Fruit fly (Drosophila melanogaster): ENCODE results near the gene LanA.

Gene LanA

DNA sequence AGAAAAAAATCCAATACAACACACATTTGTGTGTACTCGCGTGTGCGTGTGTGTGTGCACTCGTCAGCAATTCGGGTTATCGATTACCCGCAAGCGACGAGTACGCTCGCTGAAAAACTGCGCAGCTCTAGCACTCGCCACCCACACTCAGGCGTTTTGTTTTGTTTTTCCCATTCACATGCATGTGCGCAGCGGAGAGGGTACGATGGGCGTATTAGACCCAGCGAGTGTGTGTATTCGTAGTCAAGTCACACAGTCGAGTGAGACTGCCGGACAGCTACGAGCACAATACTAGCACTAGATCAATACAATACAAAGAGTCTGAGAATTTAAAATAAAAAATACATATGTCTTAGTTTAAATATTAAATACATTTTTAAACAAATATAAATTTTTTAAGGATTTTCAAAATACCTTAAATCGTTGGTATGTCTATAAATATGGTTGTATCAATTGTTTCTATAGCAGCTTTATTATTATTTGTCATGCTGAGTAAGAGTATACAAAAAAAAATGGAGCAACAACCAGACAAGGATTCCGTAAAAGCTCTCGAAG is 32.9 kb downstream of the LanA start, which contains the start of the genes D19B and CG43293 (continued):
- peak; percentile 96 for TF ChIP-seq chn (GFP tag; optimal IDR thresholded peaks at IDR 0.05)
- peak; percentile 77 for TF ChIP-seq Side (GFP tag; optimal IDR thresholded peaks at IDR 0.05)
- peak; percentile 81 for TF ChIP-seq CG6272 (GFP tag; IDR thresholded peaks at IDR 0.05)
- peak; percentile 90 for TF ChIP-seq Sry-δ (GFP tag; optimal IDR thresholded peaks at IDR 0.05)
- peak; percentile 97 for TF ChIP-seq cg (GFP tag; optimal IDR thresholded peaks at IDR 0.05)
- peak; percentile 72 for TF ChIP-seq CG2875 (GFP tag; optimal IDR thresholded peaks at IDR 0.05)
- TF ChIP-seq CG14710 (tag; optimal IDR thresholded peaks at IDR 0.05): peak; percentile 74
- peak; percentile 43; the same call in 1 of the 2 replicates for TF ChIP-seq CkIIα-i1 (GFP tag; IDR thresholded peaks at IDR 0.05)
- peak; percentile 70 for TF ChIP-seq CG10147 (GFP tag; optimal IDR thresholded peaks at IDR 0.05)
- peak; percentile 73 for TF ChIP-seq CG15601 (tag; optimal IDR thresholded peaks at IDR 0.05)
- TF ChIP-seq Hand (GFP tag; optimal IDR thresholded peaks at IDR 0.05): peak; percentile 62
- peak; percentile 84 for TF ChIP-seq CG13894 (tag; optimal IDR thresholded peaks at IDR 0.05)
- TF ChIP-seq ci (GFP tag; IDR thresholded peaks at IDR 0.05): peak; percentile 97
- peak; percentile 84 for TF ChIP-seq CG12219 (GFP tag; optimal IDR thresholded peaks at IDR 0.05)
- peak; percentile 93 for TF ChIP-seq zfh1 (GFP tag; IDR thresholded peaks at IDR 0.05)
- TF ChIP-seq CG1233 (GFP tag; optimal IDR thresholded peaks at IDR 0.05): peak; percentile 90
- TF ChIP-seq onecut (GFP tag; IDR thresholded peaks at IDR 0.05): peak; percentile 91
- TF ChIP-seq CG9727 (GFP tag; optimal IDR thresholded peaks at IDR 0.05): peak; percentile 86
- peak; percentile 57; the same call in 1 of the 2 replicates for TF ChIP-seq dati (GFP tag; IDR thresholded peaks at IDR 0.05)
- peak; percentile 85 to 86 for TF ChIP-seq Hr51 (GFP tag; optimal IDR thresholded peaks at IDR 0.05)
- peak; percentile 69 for TF ChIP-seq CG4820 (GFP tag; optimal IDR thresholded peaks at IDR 0.05)
- peak; percentile 100 for TF ChIP-seq D19B (GFP tag; optimal IDR thresholded peaks at IDR 0.05)
- peak; percentile 88 for TF ChIP-seq CG8944 (GFP tag; optimal IDR thresholded peaks at IDR 0.05)
- TF ChIP-seq gsb-n (tag; optimal IDR thresholded peaks at IDR 0.05): peak; percentile 82
- TF ChIP-seq Mrtf (GFP tag; IDR thresholded peaks at IDR 0.05): peak; percentile 89
- TF ChIP-seq mam (GFP tag; optimal IDR thresholded peaks at IDR 0.05): peak; percentile 94
- peak; percentile 83 for TF ChIP-seq al (GFP tag; IDR thresholded peaks at IDR 0.05)
- TF ChIP-seq slou (GFP tag; optimal IDR thresholded peaks at IDR 0.05): peak; percentile 59
- peak; percentile 80 for TF ChIP-seq Adf1 (GFP tag; IDR thresholded peaks at IDR 0.05)
- TF ChIP-seq CG11723 (GFP tag; optimal IDR thresholded peaks at IDR 0.05): peak; percentile 82
- TF ChIP-seq jumu (GFP tag; optimal IDR thresholded peaks at IDR 0.05): peak; percentile 89
- TF ChIP-seq CG9215 (GFP tag; IDR thresholded peaks at IDR 0.05): peak; percentile 81
- no peak for TF ChIP-seq Dip2 (GFP tag; IDR thresholded peaks at IDR 0.05)
- no peak for TF ChIP-seq Stat92E (GFP tag; optimal IDR thresholded peaks at IDR 0.05)
- peak; percentile 93 for TF ChIP-seq lab (GFP tag; optimal IDR thresholded peaks at IDR 0.05)
- TF ChIP-seq Sox100B (GFP tag; optimal IDR thresholded peaks at IDR 0.05): peak; percentile 85
- TF ChIP-seq zfh2 (GFP tag; optimal IDR thresholded peaks at IDR 0.05): peak; percentile 86
- peak; percentile 82 for TF ChIP-seq MTF-1 (GFP tag; optimal IDR thresholded peaks at IDR 0.05; ENCODE audit: borderline replicate concordance)
- peak; percentile 75 for TF ChIP-seq CG2202 (tag; optimal IDR thresholded peaks at IDR 0.05)
- peak; percentile 87 for TF ChIP-seq CG11504 (tag; optimal IDR thresholded peaks at IDR 0.05)
- TF ChIP-seq CG34224 (GFP tag; IDR thresholded peaks at IDR 0.05; ENCODE audit: partially characterized antibody): peak; percentile 53; the same call in 2 of the 3 replicates
- peak; percentile 80 for TF ChIP-seq Dad (GFP tag; optimal IDR thresholded peaks at IDR 0.05)
- TF ChIP-seq klu (GFP tag; IDR thresholded peaks at IDR 0.05): peak; percentile 92
- no peak for TF ChIP-seq pros (GFP tag; optimal IDR thresholded peaks at IDR 0.05)
- peak; percentile 80 for TF ChIP-seq pb (GFP tag; optimal IDR thresholded peaks at IDR 0.05)
- TF ChIP-seq CG14667 (GFP tag; IDR thresholded peaks at IDR 0.05): peak; percentile 77
- TF ChIP-seq ERR (GFP tag; optimal IDR thresholded peaks at IDR 0.05): peak; percentile 90
- TF ChIP-seq wor (GFP tag; IDR thresholded peaks at IDR 0.05): peak; percentile 79
- TF ChIP-seq eyg (GFP tag; optimal IDR thresholded peaks at IDR 0.05): peak; percentile 78
- peak; percentile 70 for TF ChIP-seq CG4282 (GFP tag; optimal IDR thresholded peaks at IDR 0.05)
